Fruit fly (Drosophila melanogaster) whole organism, embryonic: Measurements from ENCODE around the gene egh.

Source experiments
- Ada2b ChIP-seq: fragments of 200-800 bp; sonication (Bioruptor generic); IDR thresholded peaks from 2 replicates; pipeline ENCODE4 v1.3.6; 2022; ENCODE audit warnings: missing biosample characterization, missing genetic modification characterization
- Aef1 ChIP-seq: fragments of 200-800 bp; sonication (Bioruptor generic); IDR thresholded peaks from 3 replicates; pipeline ENCODE4 v1.3.6; 2022; ENCODE audit warnings: missing biosample characterization, missing genetic modification characterization
- Awh ChIP-seq: fragments of 200-800 bp; sonication (Bioruptor generic); IDR thresholded peaks from 2 replicates; pipeline ENCODE4, ENCODE4 v1.3.6; 2022; ENCODE audit warnings: missing biosample characterization, missing genetic modification characterization
- B-H1 ChIP-seq: fragments of 200-800 bp; sonication (Bioruptor generic); IDR thresholded peaks from 3 replicates; pipeline ENCODE4 v1.3.6; 2022; ENCODE audit warnings: missing biosample characterization, missing genetic modification characterization
- CG11247 ChIP-seq: fragments of 200-800 bp; sonication (Bioruptor generic); IDR thresholded peaks from 2 replicates; pipeline ENCODE4 v1.3.6; 2022; ENCODE audit warnings: missing biosample characterization, missing genetic modification characterization
- CG12104 ChIP-seq: fragments of 200-800 bp; sonication (Bioruptor generic); optimal IDR thresholded peaks from 3 replicates; lab custom pipeline; 2016; ENCODE audit warnings: missing biosample characterization, missing genetic modification characterization
- CG14860 ChIP-seq: fragments of 200-800 bp; sonication (Bioruptor generic); IDR thresholded peaks from 3 replicates; pipeline ENCODE4 v1.3.6; 2022; ENCODE audit warnings: missing biosample characterization, missing genetic modification characterization; ENCODE audit not compliant: partially characterized antibody
- CG17359 ChIP-seq: fragments of 200-800 bp; sonication (Bioruptor generic); optimal IDR thresholded peaks from 3 replicates; lab custom pipeline; 2018; ENCODE audit warnings: missing biosample characterization, mild to moderate bottlenecking, missing genetic modification characterization, moderate library complexity
- CG2120 ChIP-seq: fragments of 200-800 bp; sonication (Bioruptor generic); optimal IDR thresholded peaks from 3 replicates; lab custom pipeline; 2016; ENCODE audit warnings: missing biosample characterization, missing genetic modification characterization
- CG2875 ChIP-seq: fragments of 200-800 bp; sonication (Bioruptor generic); optimal IDR thresholded peaks from 2 replicates; lab custom pipeline; 2017; ENCODE audit warnings: missing biosample characterization, mild to moderate bottlenecking, missing genetic modification characterization, missing genetic modification reagents
- CG32772 ChIP-seq: fragments of 200-800 bp; sonication (Bioruptor generic); IDR thresholded peaks from 2 replicates; pipeline ENCODE4 v1.3.6; 2022; ENCODE audit warnings: missing biosample characterization, missing genetic modification characterization
- CG3847 ChIP-seq: fragments of 200-800 bp; sonication (Bioruptor generic); IDR thresholded peaks from 2 replicates; pipeline ENCODE4 v1.3.6; 2022; ENCODE audit warnings: missing biosample characterization, missing genetic modification characterization
- CG6683 ChIP-seq: fragments of 200-800 bp; sonication (Bioruptor generic); optimal IDR thresholded peaks from 2 replicates; lab custom pipeline; 2017; ENCODE audit warnings: missing biosample characterization, mild to moderate bottlenecking, missing genetic modification characterization, missing genetic modification reagents
- CG8290 ChIP-seq, 3 experiments: fragments of 200-800 bp; sonication (Bioruptor generic); optimal IDR thresholded peaks; 2 replicates each; lab custom pipeline; 2016 to 2019; ENCODE audit warnings: missing biosample characterization in 3 of 3, missing genetic modification characterization in 3 of 3, mild to moderate bottlenecking in 2 of 3, moderate library complexity in 1 of 3
- CG9215 ChIP-seq: fragments of 200-800 bp; sonication (Bioruptor generic); IDR thresholded peaks from 2 replicates; pipeline ENCODE4 v1.3.6; 2022; ENCODE audit warnings: missing biosample characterization, missing genetic modification characterization
- Dip2 ChIP-seq: fragments of 200-800 bp; sonication (Bioruptor generic); IDR thresholded peaks from 2 replicates; pipeline ENCODE4 v1.3.6; 2022; ENCODE audit warnings: missing biosample characterization, missing genetic modification characterization
- Ets97D ChIP-seq: fragments of 200-800 bp; sonication (Bioruptor generic); optimal IDR thresholded peaks from 3 replicates; lab custom pipeline; 2016; ENCODE audit warnings: missing biosample characterization, missing genetic modification characterization
- Fer3 ChIP-seq: fragments of 200-800 bp; sonication (Bioruptor generic); optimal IDR thresholded peaks from 2 replicates; lab custom pipeline; 2018; ENCODE audit warnings: missing biosample characterization, mild to moderate bottlenecking, missing genetic modification characterization, moderate library complexity
- GATAe ChIP-seq: fragments of 200-800 bp; sonication (Bioruptor generic); conservative IDR thresholded peaks from 2 replicates; pipeline ENCODE4 v1.3.6; 2022; ENCODE audit warnings: missing biosample characterization, missing genetic modification characterization
- Gsc ChIP-seq: fragments of 200-800 bp; sonication (Bioruptor generic); IDR thresholded peaks from 2 replicates; pipeline ENCODE4 v1.3.6; 2022; ENCODE audit warnings: missing biosample characterization, missing genetic modification characterization
- H2.0 ChIP-seq: fragments of 200-800 bp; sonication (Bioruptor generic); IDR thresholded peaks from 2 replicates; pipeline ENCODE4 v1.3.6; 2022; ENCODE audit warnings: missing biosample characterization, missing genetic modification characterization
- HLHmδ ChIP-seq: fragments of 200-800 bp; sonication (Bioruptor generic); optimal IDR thresholded peaks from 2 replicates; lab custom pipeline; 2018; ENCODE audit warnings: missing biosample characterization, mild to moderate bottlenecking, missing genetic modification characterization, moderate library complexity
- HmgD ChIP-seq: fragments of 200-800 bp; sonication (Bioruptor generic); optimal IDR thresholded peaks from 3 replicates; lab custom pipeline; 2016; ENCODE audit warnings: missing biosample characterization, missing genetic modification characterization
- Jarid2 ChIP-seq: fragments of 200-800 bp; sonication (Bioruptor generic); optimal IDR thresholded peaks from 3 replicates; lab custom pipeline; 2017; ENCODE audit warnings: mild to moderate bottlenecking, missing biosample characterization, missing genetic modification reagents, missing genetic modification characterization
- Mrtf ChIP-seq: fragments of 200-800 bp; sonication (Bioruptor generic); IDR thresholded peaks from 3 replicates; pipeline ENCODE4 v1.3.6; 2022; ENCODE audit warnings: missing biosample characterization, missing genetic modification characterization
- Sox100B ChIP-seq: fragments of 200-800 bp; sonication (Bioruptor generic); optimal IDR thresholded peaks from 3 replicates; lab custom pipeline; 2018; ENCODE audit warnings: missing biosample characterization, mild to moderate bottlenecking, missing genetic modification characterization
- Sry-δ ChIP-seq: fragments of 200-800 bp; sonication (Bioruptor generic); optimal IDR thresholded peaks from 2 replicates; lab custom pipeline; 2016; ENCODE audit warnings: missing biosample characterization, missing genetic modification characterization
- ap ChIP-seq: fragments of 200-800 bp; sonication (Bioruptor generic); IDR thresholded peaks from 2 replicates; pipeline ENCODE4 v1.3.6; 2022; ENCODE audit warnings: missing biosample characterization, missing genetic modification characterization
- bab2 ChIP-seq: fragments of 200-800 bp; sonication (Bioruptor generic); optimal IDR thresholded peaks from 2 replicates; lab custom pipeline; 2016; ENCODE audit warnings: missing biosample characterization, missing genetic modification characterization
- bbx ChIP-seq: fragments of 200-800 bp; sonication (Bioruptor generic); IDR thresholded peaks from 2 replicates; pipeline ENCODE4 v1.3.6; 2022; ENCODE audit warnings: missing biosample characterization, missing genetic modification characterization; ENCODE audit not compliant: partially characterized antibody
- chinmo ChIP-seq: fragments of 200-800 bp; sonication (Bioruptor generic); IDR thresholded peaks from 4 replicates; pipeline ENCODE4 v1.3.6; 2022; ENCODE audit warnings: missing biosample characterization, missing genetic modification characterization; ENCODE audit not compliant: partially characterized antibody
- ci ChIP-seq: fragments of 200-800 bp; sonication (Bioruptor generic); IDR thresholded peaks from 3 replicates; pipeline ENCODE4 v1.3.6; 2022; ENCODE audit warnings: missing biosample characterization, missing genetic modification characterization
- corto ChIP-seq: fragments of 200-800 bp; sonication (Bioruptor generic); optimal IDR thresholded peaks from 2 replicates; lab custom pipeline; 2016; ENCODE audit warnings: missing biosample characterization, mild to moderate bottlenecking, missing genetic modification characterization, moderate library complexity
- dm ChIP-seq: fragments of 200-800 bp; sonication (Bioruptor generic); optimal IDR thresholded peaks from 3 replicates; lab custom pipeline; 2016; ENCODE audit warnings: missing biosample characterization, missing genetic modification characterization
- dpn ChIP-seq, 2 experiments: fragments of 200-800 bp; sonication (Bioruptor generic); optimal IDR thresholded peaks; 3 replicates each; lab custom pipeline; 2016; ENCODE audit warnings: missing biosample characterization in 2 of 2, missing genetic modification characterization in 2 of 2
- en ChIP-seq: fragments of 200-800 bp; sonication (Bioruptor generic); optimal IDR thresholded peaks from 2 replicates; lab custom pipeline; 2016; ENCODE audit warnings: missing biosample characterization, missing genetic modification characterization
- gro ChIP-seq: fragments of 200-800 bp; sonication (Bioruptor generic); optimal IDR thresholded peaks from 2 replicates; lab custom pipeline; 2016; ENCODE audit warnings: missing biosample characterization, missing genetic modification characterization
- gsb-n ChIP-seq: fragments of 200-800 bp; sonication (Bioruptor generic); optimal IDR thresholded peaks from 3 replicates; lab custom pipeline; 2018; ENCODE audit warnings: missing biosample characterization, mild to moderate bottlenecking, missing genetic modification characterization
- kah ChIP-seq: fragments of 200-800 bp; sonication (Bioruptor generic); optimal IDR thresholded peaks from 2 replicates; lab custom pipeline; 2018; ENCODE audit warnings: missing biosample characterization, mild to moderate bottlenecking, missing genetic modification characterization
- mam ChIP-seq: fragments of 200-800 bp; sonication (Bioruptor generic); optimal IDR thresholded peaks from 3 replicates; lab custom pipeline; 2016; ENCODE audit warnings: missing biosample characterization, missing genetic modification characterization
- mld ChIP-seq: fragments of 200-800 bp; sonication (Bioruptor generic); IDR thresholded peaks from 3 replicates; pipeline ENCODE4 v1.3.6; 2022; ENCODE audit warnings: missing biosample characterization, missing genetic modification characterization; ENCODE audit not compliant: partially characterized antibody
- nerfin-1 ChIP-seq: fragments of 200-800 bp; sonication (Bioruptor generic); optimal IDR thresholded peaks from 3 replicates; lab custom pipeline; 2019; ENCODE audit warnings: missing biosample characterization, mild to moderate bottlenecking, missing genetic modification characterization, moderate library complexity
- nmo ChIP-seq: fragments of 200-800 bp; sonication (Bioruptor generic); optimal IDR thresholded peaks from 2 replicates; lab custom pipeline; 2018; ENCODE audit warnings: missing biosample characterization, mild to moderate bottlenecking, missing genetic modification characterization, moderate library complexity
- onecut ChIP-seq: fragments of 200-800 bp; sonication (Bioruptor generic); IDR thresholded peaks from 2 replicates; pipeline ENCODE4 v1.3.6; 2022; ENCODE audit warnings: missing biosample characterization, missing genetic modification characterization
- pzg ChIP-seq: fragments of 200-800 bp; sonication (Bioruptor generic); optimal IDR thresholded peaks from 3 replicates; lab custom pipeline; 2018; ENCODE audit warnings: missing biosample characterization, mild to moderate bottlenecking, missing genetic modification characterization, moderate library complexity
- sisA ChIP-seq: fragments of 200-800 bp; sonication (Bioruptor generic); IDR thresholded peaks from 2 replicates; pipeline ENCODE4 v1.3.6; 2022; ENCODE audit warnings: missing biosample characterization, missing genetic modification characterization
- so ChIP-seq: fragments of 200-800 bp; sonication (Bioruptor generic); IDR thresholded peaks from 3 replicates; pipeline ENCODE4 v1.3.6; 2022; ENCODE audit warnings: missing biosample characterization, missing genetic modification characterization
- z ChIP-seq: fragments of 200-800 bp; sonication (Bioruptor generic); IDR thresholded peaks from 3 replicates; pipeline ENCODE4 v1.3.6; 2022; ENCODE audit warnings: missing biosample characterization, missing genetic modification characterization
- zen2 ChIP-seq: fragments of 200-800 bp; sonication (Bioruptor generic); IDR thresholded peaks from 3 replicates; pipeline ENCODE4 v1.3.6; 2022; ENCODE audit warnings: missing biosample characterization, missing genetic modification characterization; ENCODE audit not compliant: partially characterized antibody

Gene egh

DNA sequence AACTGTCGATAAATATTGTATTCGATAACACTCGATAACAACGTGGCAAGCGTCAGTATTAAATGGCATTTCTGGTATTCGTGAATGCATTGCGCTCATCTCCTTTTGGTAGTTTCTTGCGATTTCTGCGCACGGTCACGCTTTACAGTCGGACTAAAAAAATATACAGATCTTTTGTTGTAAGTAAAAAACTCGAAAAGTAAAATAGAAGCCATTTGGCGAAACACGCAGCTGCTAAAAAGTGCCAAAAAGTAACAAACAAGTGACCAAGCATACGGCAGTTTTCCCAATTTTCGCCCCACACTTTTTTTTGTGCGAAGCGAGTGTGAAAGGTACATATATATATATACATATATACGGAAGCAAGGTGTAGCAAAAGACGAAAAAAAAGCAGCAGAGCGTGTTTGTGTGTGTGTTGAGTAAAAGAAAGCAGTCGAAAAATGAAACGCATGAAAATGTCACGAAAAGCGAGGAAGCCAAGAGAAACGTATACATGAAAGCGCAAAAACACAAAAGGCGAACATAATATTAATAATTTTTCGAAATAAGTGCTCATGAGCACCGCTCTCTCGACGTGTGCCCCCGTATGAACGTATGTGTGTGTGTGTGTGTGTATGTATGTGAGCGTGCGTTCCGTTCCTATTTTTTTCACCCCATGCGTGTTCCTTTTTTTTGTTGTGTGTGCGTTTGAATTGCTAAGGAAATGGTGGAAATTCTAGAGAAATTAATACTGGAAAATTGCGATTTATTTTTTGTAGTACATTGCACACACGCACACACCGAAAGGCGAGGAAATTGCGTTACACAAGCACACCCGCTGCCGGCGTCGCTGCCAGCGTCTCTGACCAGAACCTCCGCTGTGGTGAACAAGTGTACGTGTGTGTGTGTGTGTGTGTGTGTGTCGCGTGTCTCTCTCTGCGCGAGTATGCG is 45.8 kb downstream of the egh start, which contains the start of gene sgg (continued):
- no peak for TF ChIP-seq CG2875 (GFP tag; lab: Kevin White, UChicago)
- TF ChIP-seq bab2 (GFP tag; lab: Kevin White, UChicago), result no peak
- no peak for TF ChIP-seq dm
- no peak for TF ChIP-seq H2.0 (GFP tag; lab: Robert Waterston, UW)
- TF ChIP-seq pzg, result peak; percentile 85
- no peak for TF ChIP-seq Aef1
- no peak for TF ChIP-seq CG11247 (GFP tag; lab: Robert Waterston, UW)
- peak; percentile 84 for TF ChIP-seq nerfin-1 (tag; lab: Kevin White, UChicago)
- no peak for TF ChIP-seq kah (GFP tag; lab: Kevin White, UChicago)
- no peak for TF ChIP-seq Jarid2 (GFP tag; lab: Kevin White, UChicago)
- TF ChIP-seq mam (GFP tag; lab: Kevin White, UChicago), result no peak
- no peak for TF ChIP-seq Sox100B (GFP tag; lab: Kevin White, UChicago)
- no peak for TF ChIP-seq GATAe (GFP tag; lab: Robert Waterston, UW)
- TF ChIP-seq CG14860, result no peak
- TF ChIP-seq gsb-n (tag; lab: Kevin White, UChicago), result no peak
- TF ChIP-seq CG6683, result no peak
- peak; percentile 9 for TF ChIP-seq HLHmδ (GFP tag; lab: Kevin White, UChicago)
- no peak for TF ChIP-seq CG12104 (GFP tag; lab: Kevin White, UChicago)
- no peak for TF ChIP-seq Dip2 (GFP tag; lab: Robert Waterston, UW)
- no peak for TF ChIP-seq en (GFP tag; lab: Kevin White, UChicago)
- no peak for TF ChIP-seq onecut (GFP tag; lab: Robert Waterston, UW)
- TF ChIP-seq Awh (GFP tag; lab: Robert Waterston, UW), result no peak
- peak; percentile 2 for TF ChIP-seq Ets97D (GFP tag; lab: Kevin White, UChicago)
- TF ChIP-seq CG9215 (GFP tag; lab: Robert Waterston, UW), result no peak
- TF ChIP-seq nmo, result peak; percentile 33
- no peak for TF ChIP-seq ap (GFP tag; lab: Robert Waterston, UW)
- peak; percentile 36 for TF ChIP-seq Sry-δ (GFP tag; lab: Kevin White, UChicago)
- TF ChIP-seq gro (GFP tag; lab: Kevin White, UChicago), result no peak
- no peak for TF ChIP-seq Gsc
- TF ChIP-seq Fer3 (tag; lab: Kevin White, UChicago), result no peak
- TF ChIP-seq zen2, result no peak
- TF ChIP-seq sisA (GFP tag; lab: Robert Waterston, UW), result no peak
- no peak for TF ChIP-seq CG2120 (GFP tag; lab: Kevin White, UChicago)
- 0 out of 4 replicates have a peak, but pooled peaks have one; percentile 53 for TF ChIP-seq chinmo (GFP tag; lab: Robert Waterston, UW)
- TF ChIP-seq dpn (GFP tag; optimal IDR thresholded peaks at IDR 0.05; lab: Kevin White, UChicago), result no peak
- no peak for TF ChIP-seq ci (GFP tag; lab: Robert Waterston, UW)
- no peak for TF ChIP-seq CG32772 (GFP tag; lab: Robert Waterston, UW)
- no peak for TF ChIP-seq B-H1 (GFP tag; lab: Robert Waterston, UW)
- TF ChIP-seq corto (GFP tag; lab: Kevin White, UChicago), result no peak
- TF ChIP-seq Ada2b (GFP tag; lab: Robert Waterston, UW), result no peak
- TF ChIP-seq bbx (GFP tag; lab: Robert Waterston, UW), result peak; percentile 22; the same call in 1 of the 2 replicates
- TF ChIP-seq z, result no peak
- no peak for TF ChIP-seq mld (GFP tag; lab: Robert Waterston, UW)
- TF ChIP-seq HmgD (GFP tag; lab: Kevin White, UChicago), result no peak
- TF ChIP-seq so (GFP tag; lab: Robert Waterston, UW), result no peak
- TF ChIP-seq CG3847 (GFP tag; lab: Robert Waterston, UW), result no peak
- TF ChIP-seq CG17359 (tag; lab: Kevin White, UChicago), result no peak
- no peak for TF ChIP-seq Mrtf (GFP tag; lab: Robert Waterston, UW)
- no peak for TF ChIP-seq CG8290 (GFP tag; optimal IDR thresholded peaks at IDR 0.05; lab: Kevin White, UChicago)
- no peak for TF ChIP-seq CG8290 (tag; optimal IDR thresholded peaks at IDR 0.05; lab: Kevin White, UChicago)
